Worm (Caenorhabditis elegans): ENCODE measurements around the gene srx-137.
A peak's percentile ranks its signal among the peaks of the same experiment; 100 is the strongest.

The srx-137 gene

DNA sequence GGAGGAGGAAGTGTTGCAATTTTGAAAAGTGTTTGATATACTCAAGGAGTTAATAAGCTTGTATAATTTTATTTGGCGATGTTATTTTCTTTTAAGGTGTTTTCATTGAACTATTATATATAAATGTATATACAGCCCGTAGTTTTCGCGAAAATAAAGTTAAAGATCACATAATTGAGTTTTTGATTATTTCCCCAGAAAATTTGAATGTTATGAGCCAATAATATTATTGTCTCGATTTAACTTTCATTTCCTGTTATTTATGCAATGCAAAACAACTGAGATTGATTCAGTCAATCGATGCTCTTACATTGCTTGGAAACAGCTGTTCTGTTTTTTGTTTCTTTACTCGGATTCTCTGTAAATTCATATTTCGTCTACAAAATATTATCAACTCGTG is 14.2 kb upstream of the srx-137 start, which contains the start of gene srx-133:
TSS of gene srx-133 (plus strand) at position 301 of the 400 bp plus-strand sequence.
- TF ChIP-seq ztf-4 (tag; optimal IDR thresholded peaks at IDR 0.05): no peak
- no peak for TF ChIP-seq ceh-9 (tag; optimal IDR thresholded peaks at IDR 0.05)
- TF ChIP-seq fkh-10 (GFP tag; optimal IDR thresholded peaks at IDR 0.05): no peak
- TF ChIP-seq egl-5 (tag; optimal IDR thresholded peaks at IDR 0.05): no peak
- TF ChIP-seq elt-1 (tag; optimal IDR thresholded peaks at IDR 0.05): no peak
- no peak for TF ChIP-seq ztf-11 (tag; optimal IDR thresholded peaks at IDR 0.05)
- TF ChIP-seq nhr-43 (tag; optimal IDR thresholded peaks at IDR 0.05; ENCODE audit: poor library complexity, severe bottlenecking): no peak
- TF ChIP-seq elt-3 (tag; optimal IDR thresholded peaks at IDR 0.05): no peak
- no peak for TF ChIP-seq fkh-2 (tag; optimal IDR thresholded peaks at IDR 0.05)
- no peak for TF ChIP-seq ceh-16 (tag; optimal IDR thresholded peaks at IDR 0.05)
- no peak for TF ChIP-seq hmg-11 (tag; optimal IDR thresholded peaks at IDR 0.05)
- no peak for TF ChIP-seq pha-4 (tag; optimal IDR thresholded peaks at IDR 0.05)
- TF ChIP-seq zag-1 (tag; optimal IDR thresholded peaks at IDR 0.05): no peak
- no peak for TF ChIP-seq skn-1 (tag; optimal IDR thresholded peaks at IDR 0.05)
- no peak for TF ChIP-seq nhr-67 (tag; optimal IDR thresholded peaks at IDR 0.05)

DNA sequence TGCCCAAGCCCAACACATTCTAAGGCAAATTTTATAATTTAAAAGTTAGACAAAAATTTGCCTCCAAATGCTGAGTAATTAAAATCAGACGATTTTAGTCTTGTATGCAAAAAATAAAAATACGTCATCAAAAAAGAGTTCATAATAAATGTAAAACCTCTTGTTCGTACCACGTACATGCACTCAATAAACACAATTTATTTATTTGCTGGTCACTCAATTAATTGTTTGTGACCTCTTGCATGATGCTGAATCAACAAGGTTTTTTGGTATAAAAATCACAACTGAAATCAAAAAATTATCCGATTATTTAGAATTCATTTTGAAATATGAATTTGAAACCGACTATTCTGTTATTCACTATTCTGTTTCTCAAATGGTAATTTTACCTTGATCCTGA is 12.4 kb upstream of the srx-137 start, which contains the start of gene hpx-2:
TSS of gene hpx-2 (plus strand) at position 301 of the 400 bp plus-strand sequence.
- no peak for TF ChIP-seq ZK546.5 (tag; optimal IDR thresholded peaks at IDR 0.05)
- no peak for TF ChIP-seq snpc-4 (tag; optimal IDR thresholded peaks at IDR 0.05)
- TF ChIP-seq ztf-4 (tag; optimal IDR thresholded peaks at IDR 0.05): no peak
- no peak for TF ChIP-seq daf-12 (tag; optimal IDR thresholded peaks at IDR 0.05)
- TF ChIP-seq lin-15B (tag; optimal IDR thresholded peaks at IDR 0.05): no peak
- TF ChIP-seq elt-1 (tag; optimal IDR thresholded peaks at IDR 0.05): no peak
- no peak for TF ChIP-seq nfya-1 (tag; optimal IDR thresholded peaks at IDR 0.05; ENCODE audit: insufficient read depth)
- no peak for TF ChIP-seq egl-27 (tag; optimal IDR thresholded peaks at IDR 0.05)
- TF ChIP-seq jun-1 (tag; optimal IDR thresholded peaks at IDR 0.05): no peak
- TF ChIP-seq lsy-12 (tag; optimal IDR thresholded peaks at IDR 0.05): no peak
- TF ChIP-seq fos-1 (tag; optimal IDR thresholded peaks at IDR 0.05): no peak
- no peak for TF ChIP-seq egl-5 (tag; optimal IDR thresholded peaks at IDR 0.05)
- no peak for TF ChIP-seq nhr-12 (tag; optimal IDR thresholded peaks at IDR 0.05)

DNA sequence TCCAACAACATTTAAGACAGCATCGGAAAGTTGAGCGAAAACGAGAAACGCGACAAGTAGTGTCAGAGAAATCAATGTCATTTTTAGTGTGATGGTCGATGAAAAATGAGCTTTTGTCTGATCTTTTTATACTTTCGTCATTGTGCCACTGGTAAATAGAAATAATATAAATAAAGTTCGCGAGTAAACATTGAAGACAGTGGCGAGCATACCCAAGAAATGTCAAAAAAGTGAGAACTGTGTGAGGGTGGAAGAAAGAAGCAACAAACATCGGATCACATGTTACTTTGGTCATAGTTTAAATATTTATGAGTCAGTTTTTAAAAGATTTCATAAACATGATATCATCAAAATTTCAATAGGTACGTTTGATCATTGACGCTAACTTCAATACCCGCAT is 8.3 kb upstream of the srx-137 start, which contains the start of gene ttr-21:
TSS of gene ttr-21 (minus strand) at position 100 of the 400 bp plus-strand sequence.
- no peak for TF ChIP-seq nhr-237 (tag; optimal IDR thresholded peaks at IDR 0.05)
- peak; percentile 91 for TF ChIP-seq pha-4 (tag; optimal IDR thresholded peaks at IDR 0.05)

DNA sequence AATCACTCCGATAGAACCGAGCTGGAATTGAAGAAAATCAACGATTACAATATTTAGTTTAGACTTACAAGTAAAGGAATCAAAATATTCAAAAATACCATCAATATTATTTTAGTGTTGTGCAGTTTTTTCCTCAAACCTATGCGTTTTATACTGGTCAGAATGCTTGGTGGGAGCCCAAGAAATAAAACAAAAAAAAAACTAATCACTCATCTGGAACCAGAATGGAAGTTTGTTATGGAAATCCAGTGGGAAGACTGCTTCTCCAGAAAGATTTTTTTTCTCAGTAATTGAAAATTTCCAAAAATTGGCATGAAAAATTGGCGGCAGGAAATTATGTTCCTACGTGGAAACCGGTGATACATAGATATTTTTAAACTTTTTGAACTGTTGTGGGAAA is 6.2 kb upstream of the srx-137 start, which contains the start of gene srx-134:
TSS of gene srx-134 (minus strand) at position 101 of the 400 bp plus-strand sequence.
- TF ChIP-seq ceh-28 (tag; optimal IDR thresholded peaks at IDR 0.05) (no peak), lin-39 (tag; optimal IDR thresholded peaks at IDR 0.05) (no peak), pqm-1 (tag; optimal IDR thresholded peaks at IDR 0.05) (no peak), R02D3.7 (tag; optimal IDR thresholded peaks at IDR 0.05) (no peak), nhr-237 (tag; optimal IDR thresholded peaks at IDR 0.05) (no peak), nhr-43 (tag; optimal IDR thresholded peaks at IDR 0.05; ENCODE audit: poor library complexity, severe bottlenecking) (no peak), tbx-2 (tag; optimal IDR thresholded peaks at IDR 0.05) (no peak), jun-1 (tag; optimal IDR thresholded peaks at IDR 0.05) (no peak), fos-1 (tag; optimal IDR thresholded peaks at IDR 0.05) (no peak), nhr-12 (tag; optimal IDR thresholded peaks at IDR 0.05) (no peak), sea-2 (GFP tag; optimal IDR thresholded peaks at IDR 0.05) (no peak), ama-1 (optimal IDR thresholded peaks at IDR 0.05) (no peak), zag-1 (tag; optimal IDR thresholded peaks at IDR 0.05) (no peak), snpc-4 (tag; optimal IDR thresholded peaks at IDR 0.05) (no peak), eor-1 (tag; optimal IDR thresholded peaks at IDR 0.05) (no peak), nhr-67 (tag; optimal IDR thresholded peaks at IDR 0.05) (no peak), pha-4 (tag; optimal IDR thresholded peaks at IDR 0.05) (no peak), fkh-2 (tag; optimal IDR thresholded peaks at IDR 0.05) (no peak), ceh-16 (tag; optimal IDR thresholded peaks at IDR 0.05) (no peak)

DNA sequence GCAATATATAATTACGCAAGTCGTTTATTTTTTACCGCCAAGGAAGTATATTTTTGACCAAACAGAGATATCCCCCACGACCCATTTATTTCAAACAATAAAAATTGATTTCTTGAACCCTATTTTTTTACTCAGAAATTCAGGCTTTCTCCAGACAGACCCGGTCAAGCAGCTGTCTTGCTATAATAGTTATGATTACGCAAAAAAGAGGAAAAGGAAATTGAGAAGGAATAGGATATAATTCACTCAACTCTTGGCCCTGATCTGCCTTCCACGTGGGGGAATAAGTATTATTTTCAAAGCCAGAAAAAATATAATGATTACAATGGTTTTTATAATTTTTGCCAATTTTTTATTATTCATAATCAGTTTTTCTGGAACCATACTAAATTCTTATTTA is 5.5 kb upstream of the srx-137 start, which contains the start of gene srx-136:
TSS of gene srx-136 (plus strand) at position 301 of the 400 bp plus-strand sequence.
- no peak for TF ChIP-seq ceh-9 (tag; optimal IDR thresholded peaks at IDR 0.05)

All from whole organism, L3 larva.